Fruit fly (Drosophila melanogaster) whole organism, embryonic: Measurements from ENCODE around the gene Cat.

Source experiments
- B-H2 ChIP-seq: fragments of 200-800 bp; sonication (Bioruptor generic); optimal IDR thresholded peaks from 2 replicates; lab custom pipeline; 2018; ENCODE audit warnings: missing biosample characterization, mild to moderate bottlenecking, missing genetic modification characterization
- CG13287 ChIP-seq: fragments of 200-800 bp; sonication (Bioruptor generic); IDR thresholded peaks from 2 replicates; pipeline ENCODE4 v1.3.6; 2022; ENCODE audit warnings: missing biosample characterization, missing genetic modification characterization; ENCODE audit not compliant: partially characterized antibody
- CG14710 ChIP-seq: fragments of 200-800 bp; sonication (Bioruptor generic); optimal IDR thresholded peaks from 3 replicates; lab custom pipeline; 2019; ENCODE audit warnings: missing biosample characterization, mild to moderate bottlenecking, missing genetic modification characterization, moderate library complexity
- CG15514 ChIP-seq: fragments of 200-800 bp; sonication (Bioruptor generic); optimal IDR thresholded peaks from 3 replicates; lab custom pipeline; 2017; ENCODE audit warnings: missing biosample characterization, missing genetic modification characterization, mild to moderate bottlenecking, moderate library complexity, missing genetic modification reagents
- CG17361 ChIP-seq: fragments of 200-800 bp; sonication (Bioruptor generic); IDR thresholded peaks from 3 replicates; pipeline ENCODE4 v1.3.6; 2022; ENCODE audit warnings: missing biosample characterization, missing genetic modification characterization
- CG17829 ChIP-seq: fragments of 200-800 bp; optimal IDR thresholded peaks from 2 replicates; lab custom pipeline; 2019; ENCODE audit warnings: missing biosample characterization, mild to moderate bottlenecking, missing genetic modification characterization, moderate library complexity
- CG2712 ChIP-seq: fragments of 200-800 bp; optimal IDR thresholded peaks from 3 replicates; lab custom pipeline; 2019; ENCODE audit warnings: missing biosample characterization, mild to moderate bottlenecking, missing genetic modification characterization, moderate library complexity
- CG34224 ChIP-seq: fragments of 200-800 bp; sonication (Bioruptor generic); IDR thresholded peaks from 3 replicates; pipeline ENCODE4 v1.3.6; 2022; ENCODE audit warnings: missing biosample characterization, missing genetic modification characterization; ENCODE audit not compliant: partially characterized antibody
- CG6654 ChIP-seq: fragments of 200-800 bp; sonication (Bioruptor generic); optimal IDR thresholded peaks from 2 replicates; lab custom pipeline; 2017; ENCODE audit warnings: missing biosample characterization, mild to moderate bottlenecking, missing genetic modification characterization
- CG6791 ChIP-seq: fragments of 200-800 bp; sonication (Bioruptor generic); IDR thresholded peaks from 3 replicates; pipeline ENCODE4 v1.3.6; 2022; ENCODE audit warnings: missing biosample characterization, missing genetic modification characterization; ENCODE audit not compliant: partially characterized antibody
- CG6854 ChIP-seq: fragments of 200-800 bp; sonication (Bioruptor generic); optimal IDR thresholded peaks from 3 replicates; lab custom pipeline; 2017; ENCODE audit warnings: missing biosample characterization, mild to moderate bottlenecking, missing genetic modification characterization
- CG7357 ChIP-seq: fragments of 200-800 bp; sonication (Bioruptor generic); IDR thresholded peaks from 3 replicates; pipeline ENCODE4 v1.3.6; 2022; ENCODE audit warnings: missing biosample characterization, missing genetic modification characterization
- CG9215 ChIP-seq: fragments of 200-800 bp; sonication (Bioruptor generic); IDR thresholded peaks from 2 replicates; pipeline ENCODE4 v1.3.6; 2022; ENCODE audit warnings: missing biosample characterization, missing genetic modification characterization
- Dref ChIP-seq: fragments of 200-800 bp; sonication (Bioruptor generic); IDR thresholded peaks from 2 replicates; pipeline ENCODE4 v1.3.6; 2022; ENCODE audit warnings: missing biosample characterization, missing genetic modification characterization
- Ets97D ChIP-seq: fragments of 200-800 bp; sonication (Bioruptor generic); optimal IDR thresholded peaks from 3 replicates; lab custom pipeline; 2016; ENCODE audit warnings: missing biosample characterization, missing genetic modification characterization
- HHEX ChIP-seq: fragments of 200-800 bp; sonication (Bioruptor generic); optimal IDR thresholded peaks from 3 replicates; lab custom pipeline; 2017; ENCODE audit warnings: missing biosample characterization, mild to moderate bottlenecking, missing genetic modification characterization, missing genetic modification reagents
- HmgZ ChIP-seq: fragments of 200-800 bp; sonication (Bioruptor generic); optimal IDR thresholded peaks from 2 replicates; lab custom pipeline; 2018; ENCODE audit warnings: missing biosample characterization, mild to moderate bottlenecking, missing genetic modification characterization
- Nf-YB ChIP-seq: fragments of 200-800 bp; sonication (Bioruptor generic); optimal IDR thresholded peaks from 3 replicates; lab custom pipeline; 2019; ENCODE audit warnings: missing biosample characterization, mild to moderate bottlenecking, missing genetic modification characterization, moderate library complexity
- Nf-YC ChIP-seq: fragments of 200-800 bp; optimal IDR thresholded peaks from 3 replicates; lab custom pipeline; 2019; ENCODE audit warnings: missing biosample characterization, mild to moderate bottlenecking, missing genetic modification characterization, moderate library complexity
- Opbp ChIP-seq: fragments of 200-800 bp; sonication (Bioruptor generic); IDR thresholded peaks from 3 replicates; pipeline ENCODE4 v1.3.6; 2022; ENCODE audit warnings: missing biosample characterization, missing genetic modification characterization; ENCODE audit not compliant: partially characterized antibody
- Pdp1 ChIP-seq, 2 experiments: fragments of 200-800 bp; sonication (Bioruptor generic); optimal IDR thresholded peaks; 3 replicates each; lab custom pipeline; 2016; ENCODE audit warnings: missing biosample characterization in 2 of 2, missing genetic modification characterization in 2 of 2, mild to moderate bottlenecking in 1 of 2, moderate library complexity in 1 of 2
- Scr ChIP-seq: fragments of 200-800 bp; sonication (Bioruptor generic); IDR thresholded peaks from 2 replicates; pipeline ENCODE4 v1.3.6; 2022; ENCODE audit warnings: missing biosample characterization, missing genetic modification characterization; ENCODE audit not compliant: partially characterized antibody
- Trl ChIP-seq, 3 experiments: fragments of >200 bp in 2 of 3; fragments of 200-800 bp in 1 of 3; sonication (Bioruptor generic) in 1 of 3; optimal IDR thresholded peaks; 2 replicates in 1 of 3; 3 replicates in 2 of 3; lab custom pipeline; 2016 to 2017; ENCODE audit warnings: missing biosample characterization in 1 of 3, missing genetic modification characterization in 1 of 3
- ato ChIP-seq: fragments of 200-800 bp; sonication (Bioruptor generic); IDR thresholded peaks from 2 replicates; pipeline ENCODE4 v1.3.6; 2022; ENCODE audit warnings: missing biosample characterization, missing genetic modification characterization; ENCODE audit not compliant: partially characterized antibody
- bbx ChIP-seq: fragments of 200-800 bp; sonication (Bioruptor generic); IDR thresholded peaks from 2 replicates; pipeline ENCODE4 v1.3.6; 2022; ENCODE audit warnings: missing biosample characterization, missing genetic modification characterization; ENCODE audit not compliant: partially characterized antibody
- chinmo ChIP-seq: fragments of 200-800 bp; sonication (Bioruptor generic); IDR thresholded peaks from 4 replicates; pipeline ENCODE4 v1.3.6; 2022; ENCODE audit warnings: missing biosample characterization, missing genetic modification characterization; ENCODE audit not compliant: partially characterized antibody
- dan ChIP-seq: fragments of 200-800 bp; sonication (Bioruptor generic); IDR thresholded peaks from 2 replicates; pipeline ENCODE4 v1.3.6; 2022; ENCODE audit warnings: missing biosample characterization, missing genetic modification characterization
- exex ChIP-seq: fragments of 200-800 bp; sonication (Bioruptor generic); optimal IDR thresholded peaks from 4 replicates; lab custom pipeline; 2018; ENCODE audit warnings: missing biosample characterization, mild to moderate bottlenecking, missing genetic modification characterization, moderate library complexity
- gcm2 ChIP-seq: fragments of 200-800 bp; sonication (Bioruptor generic); optimal IDR thresholded peaks from 2 replicates; lab custom pipeline; 2016; ENCODE audit warnings: missing biosample characterization, missing genetic modification characterization
- grn ChIP-seq: fragments of 200-800 bp; sonication (Bioruptor generic); optimal IDR thresholded peaks from 3 replicates; lab custom pipeline; 2017; ENCODE audit warnings: missing biosample characterization, missing genetic modification characterization
- hth ChIP-seq: fragments of >200 bp; optimal IDR thresholded peaks from 2 replicates; lab custom pipeline; 2017; ENCODE audit warnings: inconsistent platforms
- insv ChIP-seq, 2 experiments: fragments of 200-800 bp; sonication (Bioruptor generic); optimal IDR thresholded peaks; 3 replicates each; lab custom pipeline; 2016 to 2018; ENCODE audit warnings: missing biosample characterization in 2 of 2, missing genetic modification characterization in 2 of 2
- kah ChIP-seq: fragments of 200-800 bp; sonication (Bioruptor generic); optimal IDR thresholded peaks from 2 replicates; lab custom pipeline; 2018; ENCODE audit warnings: missing biosample characterization, mild to moderate bottlenecking, missing genetic modification characterization
- knrl ChIP-seq: fragments of 200-800 bp; sonication (Bioruptor generic); IDR thresholded peaks from 3 replicates; pipeline ENCODE4 v1.3.6; 2022; ENCODE audit warnings: missing biosample characterization, missing genetic modification characterization; ENCODE audit not compliant: partially characterized antibody
- nom ChIP-seq: fragments of 200-800 bp; sonication (Bioruptor generic); optimal IDR thresholded peaks from 2 replicates; lab custom pipeline; 2017; ENCODE audit warnings: missing biosample characterization, missing genetic modification characterization, mild to moderate bottlenecking, moderate library complexity, missing genetic modification reagents
- pzg ChIP-seq: fragments of 200-800 bp; sonication (Bioruptor generic); optimal IDR thresholded peaks from 3 replicates; lab custom pipeline; 2018; ENCODE audit warnings: missing biosample characterization, mild to moderate bottlenecking, missing genetic modification characterization, moderate library complexity
- sens ChIP-seq: fragments of 200-800 bp; sonication (Bioruptor generic); peaks from one replicate; lab custom pipeline; 2016; ENCODE audit warnings: missing biosample characterization, missing genetic modification characterization
- sna ChIP-seq: fragments of 200-800 bp; sonication (Bioruptor generic); IDR thresholded peaks from 2 replicates; pipeline ENCODE4 v1.3.6; 2022; ENCODE audit warnings: missing biosample characterization, missing genetic modification characterization; ENCODE audit not compliant: partially characterized antibody
- sug ChIP-seq: fragments of 200-800 bp; optimal IDR thresholded peaks from 2 replicates; lab custom pipeline; 2019; ENCODE audit warnings: missing biosample characterization, mild to moderate bottlenecking, missing genetic modification characterization, moderate library complexity
- toy ChIP-seq: fragments of 200-800 bp; sonication (Bioruptor generic); IDR thresholded peaks from 2 replicates; pipeline ENCODE4 v1.3.6; 2022; ENCODE audit warnings: missing biosample characterization, missing genetic modification characterization
- vnd ChIP-seq: fragments of 200-800 bp; sonication (Bioruptor generic); IDR thresholded peaks from 3 replicates; pipeline ENCODE4 v1.3.6; 2022; ENCODE audit warnings: missing biosample characterization, missing genetic modification characterization; ENCODE audit not compliant: partially characterized antibody
- zf30C ChIP-seq: fragments of 200-800 bp; sonication (Bioruptor generic); optimal IDR thresholded peaks from 3 replicates; lab custom pipeline; 2018; ENCODE audit warnings: missing biosample characterization, mild to moderate bottlenecking, missing genetic modification characterization

The Cat gene

DNA sequence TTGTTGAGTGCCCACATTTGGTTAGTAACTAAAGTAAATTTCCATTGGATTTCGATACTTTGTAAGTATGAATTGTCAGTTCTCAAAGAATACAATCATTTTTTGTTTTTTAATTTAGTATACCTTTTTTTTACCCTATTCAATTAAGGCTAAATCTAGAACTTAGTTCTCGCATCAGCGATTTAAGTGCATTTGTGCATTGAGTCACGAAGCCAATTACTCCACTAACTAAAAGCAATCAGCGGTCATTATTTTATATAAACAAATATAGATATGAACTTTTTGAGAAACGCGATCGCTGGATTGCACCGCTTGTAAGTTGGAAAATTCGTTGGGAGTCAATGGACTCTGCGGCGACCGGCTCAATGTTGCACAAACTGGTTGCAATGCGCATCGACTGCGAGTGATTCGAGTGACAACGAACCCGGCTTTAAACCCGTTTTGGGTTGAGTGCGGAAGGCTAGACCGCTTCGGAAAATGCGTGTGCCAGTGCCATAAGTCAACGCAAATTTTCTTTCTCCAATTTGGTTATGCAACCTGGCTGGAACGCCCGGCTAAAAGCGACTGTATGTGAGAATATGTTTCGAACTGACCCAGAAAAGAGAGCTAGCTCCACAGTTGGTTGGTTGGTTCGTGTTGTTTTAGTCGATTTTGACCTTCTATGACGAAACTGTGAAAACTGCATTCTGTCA, 1.6 kb downstream of the Cat start:
- TF ChIP-seq CG7357 (GFP tag; lab: Robert Waterston, UW) (no peak), Pdp1 (GFP tag; optimal IDR thresholded peaks at IDR 0.05; lab: Kevin White, UChicago) (peak in 1 of 2 experiments; percentile 71), hth (lab: Kevin White, UChicago) (no peak)

DNA sequence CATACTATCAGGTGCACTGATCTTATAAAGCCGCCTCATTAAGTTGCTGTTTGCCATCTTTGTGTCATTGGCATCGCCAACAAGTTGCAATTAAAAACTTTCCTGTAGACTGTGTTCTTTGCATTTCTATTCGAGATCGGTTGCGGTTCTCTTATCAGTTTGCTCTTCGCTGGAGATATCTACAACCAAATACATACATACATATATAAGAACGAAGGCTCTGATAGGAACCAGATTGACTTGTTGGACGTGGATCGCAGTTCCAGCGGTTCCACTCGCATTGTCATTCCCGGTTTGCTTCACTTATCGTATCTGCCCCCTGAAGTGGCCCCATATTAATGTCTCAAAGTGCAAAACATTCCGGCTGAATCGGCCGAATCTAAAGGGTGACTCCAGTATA, 2.4 kb downstream of the Cat start:
- TF ChIP-seq grn (GFP tag; lab: Kevin White, UChicago) = peak; percentile 13
- TF ChIP-seq Nf-YB (GFP tag; lab: Kevin White, UChicago) = no peak
- peak; percentile 57 for TF ChIP-seq nom (GFP tag; lab: Kevin White, UChicago)
- TF ChIP-seq, all 482 proteins: peak for 2

DNA sequence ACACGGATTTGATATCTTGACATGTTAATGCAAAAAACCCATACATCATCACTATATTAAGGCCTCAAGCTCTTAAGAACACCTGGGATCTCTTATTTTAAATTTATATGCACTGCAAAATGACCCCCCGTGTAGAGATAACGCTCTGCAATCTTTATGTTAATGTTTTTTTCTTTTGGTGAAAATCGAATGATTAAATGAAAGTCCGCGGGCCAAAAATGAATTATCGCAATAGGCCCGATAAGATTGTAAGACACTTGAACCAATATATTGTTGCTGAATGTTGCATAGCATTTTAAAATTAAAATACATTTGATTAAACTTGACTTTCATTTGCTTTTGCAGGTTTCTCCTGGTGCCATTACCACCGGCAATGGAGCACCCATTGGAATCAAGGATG, 3.6 kb downstream of the Cat start:
- TF ChIP-seq CG9215 (GFP tag; lab: Robert Waterston, UW) (no peak), zf30C (no peak), sug (tag; lab: Kevin White, UChicago) (peak; percentile 93), exex (tag; lab: Kevin White, UChicago) (peak; percentile 35)

DNA sequence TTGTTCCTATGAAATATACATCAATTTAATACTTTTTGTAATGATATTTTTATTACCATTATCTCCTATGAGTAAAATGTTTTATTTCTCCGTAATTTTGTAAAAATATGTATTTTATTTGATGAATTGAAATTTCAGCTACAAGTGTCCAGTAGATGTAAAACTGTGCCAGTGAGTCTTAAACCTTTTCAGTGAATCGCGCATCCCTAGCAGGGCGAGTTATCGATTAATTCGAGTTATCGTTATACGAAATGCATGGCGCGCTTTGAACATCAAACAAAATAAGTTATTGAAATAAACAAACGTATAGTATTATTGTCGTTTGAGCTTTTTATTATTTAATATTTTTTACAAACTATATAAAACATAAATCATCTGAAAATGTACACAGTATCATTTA, 5.9 kb downstream of the Cat start:
- TF ChIP-seq CG6791 (GFP tag; lab: Robert Waterston, UW) (peak; percentile 86), HmgZ (peak; percentile 57), Trl (optimal IDR thresholded peaks at IDR 0.05; lab: Kevin White, UChicago) (no peak), Trl (GFP tag; optimal IDR thresholded peaks at IDR 0.05; lab: Kevin White, UChicago) (no peak), gcm2 (GFP tag; lab: Kevin White, UChicago) (no peak), B-H2 (GFP tag; lab: Kevin White, UChicago) (peak; percentile 9), CG6654 (GFP tag; lab: Kevin White, UChicago) (peak; percentile 100), chinmo (peak; percentile 69; the same call in 1 of the 4 replicates), Ets97D (GFP tag; lab: Kevin White, UChicago) (peak; percentile 26), Scr (GFP tag; lab: Robert Waterston, UW) (peak; percentile 66), Opbp (GFP tag; lab: Robert Waterston, UW) (peak; percentile 68), toy (no peak), HHEX (GFP tag; lab: Kevin White, UChicago) (no peak), Dref (GFP tag; lab: Robert Waterston, UW) (peak; percentile 98), kah (GFP tag; lab: Kevin White, UChicago) (peak; percentile 99), dan (GFP tag; lab: Robert Waterston, UW) (no peak), knrl (peak; percentile 70), CG17829 (tag; lab: Kevin White, UChicago) (peak; percentile 1), CG15514 (peak; percentile 20), sens (GFP tag; lab: Kevin White, UChicago) (peak; percentile 43), ato (peak; percentile 63), sna (peak; percentile 43; the same call in 1 of the 2 replicates), CG14710 (peak; percentile 41), CG13287 (GFP tag; lab: Robert Waterston, UW) (peak; percentile 83), Nf-YC (tag; lab: Kevin White, UChicago) (peak; percentile 31), insv (GFP tag; optimal IDR thresholded peaks at IDR 0.05; lab: Kevin White, UChicago) (peak in 1 of 2 experiments; percentile 34), pzg (GFP tag; lab: Kevin White, UChicago) (peak; percentile 67), CG2712 (tag; lab: Kevin White, UChicago) (peak; percentile 24), CG6854 (peak; percentile 74), CG34224 (GFP tag; lab: Robert Waterston, UW) (peak; percentile 75), bbx (peak; percentile 74), vnd (GFP tag; lab: Robert Waterston, UW) (peak; percentile 41; the same call in 2 of the 3 replicates), CG17361 (no peak)
